Fruit fly (Drosophila melanogaster): ENCODE data around the gene SNCF.

SNCF gene

dm6 chr3L:13387608-13388007 is 9.2 kb downstream of the SNCF start, which contains the start of gene CG10171 (continued):
- TF ChIP-seq CG14860 (GFP tag; IDR thresholded peaks at IDR 0.05; ENCODE audit: partially characterized antibody): no peak
- TF ChIP-seq vvl (GFP tag; IDR thresholded peaks at IDR 0.05): peak; percentile 53
- TF ChIP-seq CG4707 (GFP tag; optimal IDR thresholded peaks at IDR 0.05): no peak
- peak; percentile 85 for TF ChIP-seq stwl (tag; optimal IDR thresholded peaks at IDR 0.05)
- no peak for TF ChIP-seq sqz (GFP tag; optimal IDR thresholded peaks at IDR 0.05)
- TF ChIP-seq CG17385 (GFP tag; optimal IDR thresholded peaks at IDR 0.05): no peak
- peak; percentile 36; the same call in 2 of the 4 replicates for TF ChIP-seq Dll (GFP tag; IDR thresholded peaks at IDR 0.05; ENCODE audit: partially characterized antibody)
- peak; percentile 24 for TF ChIP-seq CG8924 (tag; optimal IDR thresholded peaks at IDR 0.05)
- TF ChIP-seq sim (GFP tag; IDR thresholded peaks at IDR 0.05): no peak
- peak; percentile 27 for TF ChIP-seq CoRest (tag; optimal IDR thresholded peaks at IDR 0.05)
- TF ChIP-seq klu (GFP tag; IDR thresholded peaks at IDR 0.05): no peak
- TF ChIP-seq CG1603 (tag; optimal IDR thresholded peaks at IDR 0.05): peak; percentile 49
- TF ChIP-seq prd (optimal IDR thresholded peaks at IDR 0.05): no peak
- TF ChIP-seq prd (GFP tag; IDR thresholded peaks at IDR 0.05): no peak
- TF ChIP-seq Six4 (GFP tag; optimal IDR thresholded peaks at IDR 0.05): no peak
- TF ChIP-seq CG10267 (tag; optimal IDR thresholded peaks at IDR 0.05): peak; percentile 90
- TF ChIP-seq Trl (optimal IDR thresholded peaks at IDR 0.05): no peak
- no peak for TF ChIP-seq Trl (GFP tag; optimal IDR thresholded peaks at IDR 0.05)
- peak; percentile 8 for TF ChIP-seq CG15601 (tag; optimal IDR thresholded peaks at IDR 0.05)
- TF ChIP-seq shn (GFP tag; optimal IDR thresholded peaks at IDR 0.05): no peak
- TF ChIP-seq CG13894 (tag; optimal IDR thresholded peaks at IDR 0.05): no peak
- no peak for TF ChIP-seq CkIIα-i1 (GFP tag; IDR thresholded peaks at IDR 0.05)
- TF ChIP-seq ac (GFP tag; optimal IDR thresholded peaks at IDR 0.05): no peak
- TF ChIP-seq Atf6 (GFP tag; IDR thresholded peaks at IDR 0.05): no peak
- TF ChIP-seq Taf1 (GFP tag; IDR thresholded peaks at IDR 0.05): no peak
- no peak for TF ChIP-seq CG32532 (GFP tag; IDR thresholded peaks at IDR 0.05)
- TF ChIP-seq CG5245 (GFP tag; optimal IDR thresholded peaks at IDR 0.05): no peak
- TF ChIP-seq nmo (GFP tag; optimal IDR thresholded peaks at IDR 0.05): peak; percentile 1
- TF ChIP-seq vnd (GFP tag; IDR thresholded peaks at IDR 0.05; ENCODE audit: partially characterized antibody): 0 out of 3 replicates have a peak, but pooled peaks have one; percentile 33
- no peak for TF ChIP-seq Lim3 (GFP tag; IDR thresholded peaks at IDR 0.05)
- peak; percentile 46 for TF ChIP-seq YL-1 (GFP tag; optimal IDR thresholded peaks at IDR 0.05)
- no peak for TF ChIP-seq CG14667 (GFP tag; IDR thresholded peaks at IDR 0.05)
- peak; percentile 0 for TF ChIP-seq Nf-YC (tag; optimal IDR thresholded peaks at IDR 0.05)
- TF ChIP-seq CG10431 (GFP tag; optimal IDR thresholded peaks at IDR 0.05): no peak
- TF ChIP-seq E2f2 (GFP tag; IDR thresholded peaks at IDR 0.05): peak; percentile 80
- TF ChIP-seq p53 (GFP tag; optimal IDR thresholded peaks at IDR 0.05): no peak
- no peak for TF ChIP-seq CG34376 (GFP tag; optimal IDR thresholded peaks at IDR 0.05)
- TF ChIP-seq CG8944 (GFP tag; optimal IDR thresholded peaks at IDR 0.05): no peak
- TF ChIP-seq cad (GFP tag; optimal IDR thresholded peaks at IDR 0.05): peak; percentile 26
- 0 out of 3 replicates have a peak, but pooled peaks have one; percentile 30 for TF ChIP-seq CG6791 (GFP tag; IDR thresholded peaks at IDR 0.05; ENCODE audit: partially characterized antibody)
- TF ChIP-seq CG9932 (GFP tag; IDR thresholded peaks at IDR 0.05): peak; percentile 45
- peak; percentile 13; the same call in 1 of the 2 replicates for TF ChIP-seq CG13287 (GFP tag; IDR thresholded peaks at IDR 0.05; ENCODE audit: partially characterized antibody)
- no peak for TF ChIP-seq Gsc (GFP tag; IDR thresholded peaks at IDR 0.05)
- TF ChIP-seq CG10274 (GFP tag; optimal IDR thresholded peaks at IDR 0.05): no peak
- TF ChIP-seq Aef1 (GFP tag; IDR thresholded peaks at IDR 0.05): no peak
- TF ChIP-seq Hand (GFP tag; optimal IDR thresholded peaks at IDR 0.05): no peak
- TF ChIP-seq CG14710 (tag; optimal IDR thresholded peaks at IDR 0.05): peak; percentile 44
- peak; percentile 39 for TF ChIP-seq MESR4 (GFP tag; optimal IDR thresholded peaks at IDR 0.05)
- no peak for TF ChIP-seq CG18619 (GFP tag; optimal IDR thresholded peaks at IDR 0.05)
- no peak for TF ChIP-seq CG6254 (GFP tag; optimal IDR thresholded peaks at IDR 0.05)
- TF ChIP-seq so (GFP tag; IDR thresholded peaks at IDR 0.05): no peak
- TF ChIP-seq ara (GFP tag; IDR thresholded peaks at IDR 0.05): no peak
